Comparison of ENCODE assay signal across 2 worm cellular contexts in genomic region chrII:1236479-1236878, ce11.
A peak's percentile ranks its signal among the peaks of the same experiment; 100 is the strongest.
TF ChIP-seq lines count a peak whose summit lies in the region.

No protein-coding gene starts in this region.

TF ChIP-seq in whole organism, L1 larva, 84 proteins besides CTCF, POLR2A, EP300 and RAD21 (continued from another document):
- no peak for TF ChIP-seq fkh-8 (tag; optimal IDR thresholded peaks at IDR 0.05; lab: Kevin White, UChicago)
- TF ChIP-seq nhr-237 (tag; optimal IDR thresholded peaks at IDR 0.05; lab: Kevin White, UChicago) = no peak
- no peak for TF ChIP-seq nhr-85 (tag; lab: Kevin White, UChicago)
- no peak for TF ChIP-seq fkh-4 (tag; optimal IDR thresholded peaks at IDR 0.05; lab: Kevin White, UChicago; ENCODE audit: borderline replicate concordance)
- no peak for TF ChIP-seq snu-23 (GFP tag; optimal IDR thresholded peaks at IDR 0.05; lab: Kevin White, UChicago)
- TF ChIP-seq blmp-1 (tag; optimal IDR thresholded peaks at IDR 0.05; lab: Kevin White, UChicago) = peak; percentile 30
- TF ChIP-seq swsn-7 (tag; optimal IDR thresholded peaks at IDR 0.05; lab: Kevin White, UChicago) = no peak
- no peak for TF ChIP-seq ces-1 (GFP tag; optimal IDR thresholded peaks at IDR 0.05; lab: Kevin White, UChicago)
- no peak for TF ChIP-seq mep-1 (tag; optimal IDR thresholded peaks at IDR 0.05; lab: Kevin White, UChicago)
- no peak for TF ChIP-seq tbx-2 (tag; optimal IDR thresholded peaks at IDR 0.05; lab: Kevin White, UChicago)
- TF ChIP-seq rnt-1 (tag; optimal IDR thresholded peaks at IDR 0.05; lab: Kevin White, UChicago) = peak; percentile 21
- no peak for TF ChIP-seq nhr-76 (tag; optimal IDR thresholded peaks at IDR 0.05; lab: Kevin White, UChicago)
- TF ChIP-seq fkh-10 (GFP tag; optimal IDR thresholded peaks at IDR 0.05; lab: Kevin White, UChicago) = no peak
- no peak for TF ChIP-seq dpl-1 (GFP tag; optimal IDR thresholded peaks at IDR 0.05; lab: Kevin White, UChicago)

TF ChIP-seq in whole organism, L4 larva, 104 proteins besides CTCF, POLR2A, EP300 and RAD21 (continued from another document):
- TF ChIP-seq F49E8.2 (tag; optimal IDR thresholded peaks at IDR 0.05; lab: Kevin White, UChicago; ENCODE audit: borderline replicate concordance) = no peak
- peak; percentile 38 for TF ChIP-seq hlh-11 (tag; optimal IDR thresholded peaks at IDR 0.05; lab: Kevin White, UChicago)
- TF ChIP-seq nhr-77 (tag; optimal IDR thresholded peaks at IDR 0.05; lab: Kevin White, UChicago) = no peak
- no peak for TF ChIP-seq T26A8.4 (GFP tag; IDR thresholded peaks at IDR 0.05; lab: Robert Waterston, UW)
- TF ChIP-seq mxl-3 (GFP tag; optimal IDR thresholded peaks at IDR 0.05; lab: Kevin White, UChicago) = peak; percentile 42
- TF ChIP-seq mep-1 (tag; optimal IDR thresholded peaks at IDR 0.05; lab: Kevin White, UChicago) = peak; percentile 7
- TF ChIP-seq fkh-10 (GFP tag; optimal IDR thresholded peaks at IDR 0.05; lab: Kevin White, UChicago) = no peak
- TF ChIP-seq ceh-32 (tag; optimal IDR thresholded peaks at IDR 0.05; lab: Kevin White, UChicago; ENCODE audit: poor library complexity) = no peak
